Worm (Caenorhabditis elegans) whole organism, L4 larva: ENCODE results near the gene eea-1.

Source experiments
- F44E2.7 ChIP-seq: fragments of 200-800 bp; sonication (Bioruptor generic); IDR thresholded peaks from 2 replicates; pipeline ENCODE4 v2.1.2; 2022; ENCODE audit warnings: missing genetic modification characterization, missing compliant biosample characterization
- F49E8.2 ChIP-seq: sonication (generic microtip); optimal IDR thresholded peaks from 2 replicates; lab custom pipeline; 2016; ENCODE audit warnings: missing compliant biosample characterization, mild to moderate bottlenecking, missing genetic modification characterization, borderline replicate concordance
- R02D3.7 ChIP-seq: fragments of 150-350 bp; sonication (generic microtip); optimal IDR thresholded peaks from 3 replicates; lab custom pipeline; 2014; ENCODE audit warnings: missing biosample characterization, missing genetic modification characterization
- T20F7.1 ChIP-seq: fragments of 200-800 bp; sonication (Bioruptor generic); optimal IDR thresholded peaks from 2 replicates; lab custom pipeline; 2018; ENCODE audit warnings: mild to moderate bottlenecking, missing genetic modification characterization, missing compliant biosample characterization
- Y5F2A.4 ChIP-seq: fragments of 200-800 bp; sonication (Bioruptor generic); optimal IDR thresholded peaks from 2 replicates; lab custom pipeline; 2018; ENCODE audit warnings: mild to moderate bottlenecking, missing genetic modification characterization, missing compliant biosample characterization
- ZK546.5 ChIP-seq, 2 experiments: sonication (generic microtip); optimal IDR thresholded peaks; 2 replicates each; lab custom pipeline; 2017; ENCODE audit warnings: missing biosample characterization in 2 of 2, missing genetic modification characterization in 2 of 2
- arid-1 ChIP-seq: fragments of 200-800 bp; sonication (Bioruptor generic); conservative IDR thresholded peaks from 2 replicates; pipeline ENCODE4 v1.3.6; 2022; ENCODE audit warnings: missing genetic modification reagents, missing genetic modification characterization, missing compliant biosample characterization
- ceh-20 ChIP-seq: fragments of 200-800 bp; sonication (Bioruptor generic); IDR thresholded peaks from 2 replicates; pipeline ENCODE4 v1.3.6; 2022; ENCODE audit warnings: missing genetic modification reagents, missing genetic modification characterization, missing compliant biosample characterization
- ceh-28 ChIP-seq: fragments of 150-350 bp; optimal IDR thresholded peaks from 2 replicates; lab custom pipeline; 2014; ENCODE audit warnings: missing biosample characterization, missing genetic modification reagents, missing genetic modification characterization
- ceh-32 ChIP-seq: sonication (generic microtip); optimal IDR thresholded peaks from 2 replicates; lab custom pipeline; 2016; ENCODE audit warnings: mild to moderate bottlenecking, missing genetic modification characterization, missing compliant biosample characterization; ENCODE audit not compliant: poor library complexity
- ceh-44 ChIP-seq: fragments of 200-800 bp; sonication (Bioruptor generic); IDR thresholded peaks from 2 replicates; pipeline ENCODE4 v1.3.6; 2022; ENCODE audit warnings: missing genetic modification reagents, missing genetic modification characterization, missing compliant biosample characterization
- ces-1 ChIP-seq: fragments of 150-350 bp; sonication (generic microtip); optimal IDR thresholded peaks from 4 replicates; lab custom pipeline; 2014; ENCODE audit warnings: missing biosample characterization, missing genetic modification reagents, missing genetic modification characterization
- daf-16 ChIP-seq, 3 experiments: sonication (generic microtip); optimal IDR thresholded peaks; 2 replicates each; lab custom pipeline; 2016 to 2017; ENCODE audit warnings: missing genetic modification characterization in 3 of 3, missing genetic modification reagents in 3 of 3, mild to moderate bottlenecking in 2 of 3, missing compliant biosample characterization in 2 of 3, missing biosample characterization in 1 of 3, moderate library complexity in 1 of 3
- daf-19 ChIP-seq: fragments of 200-800 bp; sonication (Bioruptor generic); conservative IDR thresholded peaks from 2 replicates; pipeline ENCODE4 v1.3.6; 2022; ENCODE audit warnings: missing genetic modification characterization, missing compliant biosample characterization
- daf-8 ChIP-seq: fragments of 200-800 bp; sonication (Bioruptor generic); IDR thresholded peaks from 2 replicates; pipeline ENCODE4 v1.3.6; 2022; ENCODE audit warnings: missing genetic modification characterization, missing compliant biosample characterization
- dmd-6 ChIP-seq: fragments of 200-800 bp; sonication (Bioruptor generic); IDR thresholded peaks from 2 replicates; pipeline ENCODE4 v1.3.6; 2022; ENCODE audit warnings: missing genetic modification reagents, missing genetic modification characterization, missing compliant biosample characterization
- dmd-8 ChIP-seq: fragments of 200-800 bp; sonication (Bioruptor generic); IDR thresholded peaks from 2 replicates; pipeline ENCODE4 v1.3.6; 2022; ENCODE audit warnings: missing genetic modification characterization, missing compliant biosample characterization
- dmd-9 ChIP-seq: fragments of 200-800 bp; sonication (Bioruptor generic); IDR thresholded peaks from 2 replicates; pipeline ENCODE4 v1.3.6; 2022; ENCODE audit warnings: missing genetic modification reagents, missing genetic modification characterization, missing compliant biosample characterization
- dpl-1 ChIP-seq: fragments of 150-350 bp; optimal IDR thresholded peaks from 2 replicates; lab custom pipeline; 2014; ENCODE audit warnings: missing biosample characterization, missing genetic modification reagents, missing genetic modification characterization
- duxl-1 ChIP-seq: sonication (generic microtip); optimal IDR thresholded peaks from 2 replicates; lab custom pipeline; 2016; ENCODE audit warnings: mild to moderate bottlenecking, missing genetic modification characterization, moderate library complexity, missing compliant biosample characterization; ENCODE audit not compliant: poor library complexity
- egl-43 ChIP-seq: fragments of 200-800 bp; sonication (Bioruptor generic); IDR thresholded peaks from 2 replicates; pipeline ENCODE4 v1.3.6; 2022; ENCODE audit warnings: missing genetic modification reagents, missing genetic modification characterization, missing compliant biosample characterization
- fkh-10 ChIP-seq: fragments of 150-350 bp; optimal IDR thresholded peaks from 2 replicates; lab custom pipeline; 2014; ENCODE audit warnings: missing biosample characterization, missing genetic modification reagents, missing genetic modification characterization
- fos-1 ChIP-seq: fragments of 150-350 bp; optimal IDR thresholded peaks from 2 replicates; lab custom pipeline; 2014; ENCODE audit warnings: missing biosample characterization, missing genetic modification characterization
- gei-8 ChIP-seq: fragments of 200-800 bp; sonication (Bioruptor generic); optimal IDR thresholded peaks from 2 replicates; lab custom pipeline; 2018; ENCODE audit warnings: mild to moderate bottlenecking, missing genetic modification characterization, missing compliant biosample characterization
- hlh-11 ChIP-seq: fragments of 200-800 bp; sonication (Bioruptor generic); optimal IDR thresholded peaks from 2 replicates; lab custom pipeline; 2018; ENCODE audit warnings: mild to moderate bottlenecking, missing genetic modification characterization, missing compliant biosample characterization
- hmg-1.1 ChIP-seq: fragments of 200-800 bp; sonication (Bioruptor generic); IDR thresholded peaks from 2 replicates; pipeline ENCODE4 v1.3.6; 2022; ENCODE audit warnings: missing genetic modification reagents, missing genetic modification characterization, missing compliant biosample characterization
- jun-1 ChIP-seq: fragments of 150-350 bp; optimal IDR thresholded peaks from 2 replicates; lab custom pipeline; 2014; ENCODE audit warnings: missing biosample characterization, missing genetic modification reagents, missing genetic modification characterization
- lin-1 ChIP-seq: fragments of 200-800 bp; sonication (Bioruptor generic); IDR thresholded peaks from 2 replicates; pipeline ENCODE4 v1.3.6; 2022; ENCODE audit warnings: missing genetic modification reagents, missing genetic modification characterization, missing compliant biosample characterization
- lin-13 ChIP-seq: fragments of 150-350 bp; optimal IDR thresholded peaks from 2 replicates; lab custom pipeline; 2014; ENCODE audit warnings: missing biosample characterization, missing genetic modification reagents, missing genetic modification characterization
- lin-15B ChIP-seq: fragments of 150-350 bp; sonication (generic microtip); optimal IDR thresholded peaks from 3 replicates; lab custom pipeline; 2014; ENCODE audit warnings: missing biosample characterization, missing genetic modification characterization
- lin-39 ChIP-seq: fragments of 150-350 bp; optimal IDR thresholded peaks from 2 replicates; lab custom pipeline; 2014; ENCODE audit warnings: missing biosample characterization, missing genetic modification reagents, missing genetic modification characterization
- lir-3 ChIP-seq: sonication (generic microtip); optimal IDR thresholded peaks from 2 replicates; lab custom pipeline; 2016; ENCODE audit warnings: mild to moderate bottlenecking, missing genetic modification characterization, missing compliant biosample characterization
- madf-9 ChIP-seq: fragments of 200-800 bp; sonication (Bioruptor generic); conservative IDR thresholded peaks from 2 replicates; pipeline ENCODE4 v1.3.6; 2022; ENCODE audit warnings: missing genetic modification reagents, missing genetic modification characterization, missing compliant biosample characterization
- mxl-3 ChIP-seq: fragments of 200-800 bp; sonication (Bioruptor generic); optimal IDR thresholded peaks from 2 replicates; lab custom pipeline; 2018; ENCODE audit warnings: mild to moderate bottlenecking, missing genetic modification characterization, missing compliant biosample characterization
- nhr-102 ChIP-seq: sonication (generic microtip); optimal IDR thresholded peaks from 2 replicates; lab custom pipeline; 2016; ENCODE audit warnings: mild to moderate bottlenecking, missing genetic modification characterization, moderate library complexity, missing compliant biosample characterization
- nhr-11 ChIP-seq: fragments of 150-350 bp; optimal IDR thresholded peaks from 2 replicates; lab custom pipeline; 2014; ENCODE audit warnings: missing biosample characterization, missing genetic modification characterization
- nhr-237 ChIP-seq: sonication (generic microtip); optimal IDR thresholded peaks from 2 replicates; lab custom pipeline; 2017; ENCODE audit warnings: missing biosample characterization, missing genetic modification characterization
- nhr-77 ChIP-seq: fragments of 150-350 bp; optimal IDR thresholded peaks from 2 replicates; lab custom pipeline; 2014; ENCODE audit warnings: missing biosample characterization, missing genetic modification characterization
- pha-4 ChIP-seq, 2 experiments: fragments of 150-350 bp in 1 of 2; fragments of 200-800 bp in 1 of 2; sonication (Bioruptor generic) in 1 of 2; IDR thresholded peaks in 1 of 2; optimal IDR thresholded peaks in 1 of 2; 2 replicates each; pipeline versions ENCODE4 v1.3.6 to Lab custom; 2014 to 2022; ENCODE audit warnings: missing genetic modification characterization in 2 of 2, missing genetic modification reagents in 2 of 2, missing biosample characterization in 1 of 2, missing compliant biosample characterization in 1 of 2
- pqm-1 ChIP-seq: sonication (generic microtip); optimal IDR thresholded peaks from 2 replicates; lab custom pipeline; 2017; ENCODE audit warnings: missing biosample characterization, missing genetic modification characterization
- sdz-12 ChIP-seq: fragments of 200-800 bp; sonication (Bioruptor generic); optimal IDR thresholded peaks from 2 replicates; lab custom pipeline; 2018; ENCODE audit warnings: mild to moderate bottlenecking, missing genetic modification characterization, missing compliant biosample characterization
- snpc-1.2 ChIP-seq: fragments of 200-800 bp; sonication (Bioruptor generic); IDR thresholded peaks from 2 replicates; pipeline ENCODE4 v1.3.6; 2022; ENCODE audit warnings: missing genetic modification reagents, missing genetic modification characterization, missing compliant biosample characterization
- snpc-4 ChIP-seq: fragments of 150-350 bp; optimal IDR thresholded peaks from 2 replicates; lab custom pipeline; 2014; ENCODE audit warnings: missing biosample characterization, missing genetic modification characterization
- tra-1 ChIP-seq: fragments of 200-800 bp; sonication (Bioruptor generic); IDR thresholded peaks from 2 replicates; pipeline ENCODE4 v1.3.6; 2022; ENCODE audit warnings: missing genetic modification reagents, missing genetic modification characterization, missing compliant biosample characterization
- unc-39 ChIP-seq: sonication (generic microtip); optimal IDR thresholded peaks from 2 replicates; lab custom pipeline; 2017; ENCODE audit warnings: missing biosample characterization, missing genetic modification characterization
- zip-2 ChIP-seq: fragments of 150-350 bp; optimal IDR thresholded peaks from 2 replicates; lab custom pipeline; 2014; ENCODE audit warnings: missing biosample characterization, missing genetic modification characterization
- ztf-7 ChIP-seq: fragments of 150-350 bp; optimal IDR thresholded peaks from 2 replicates; lab custom pipeline; 2014; ENCODE audit warnings: missing biosample characterization, missing genetic modification characterization

eea-1 gene

ce11 chrV:13472062-13472461 is 25.1 kb downstream of the eea-1 start:
- TF ChIP-seq snpc-1.2 (GFP tag; lab: Robert Waterston, UW) (no peak), hlh-11 (tag; lab: Kevin White, UChicago) (no peak), daf-16 (GFP tag; optimal IDR thresholded peaks at IDR 0.05; lab: Kevin White, UChicago) (peak in 1 of 2 experiments; percentile 59), daf-16 (tag; optimal IDR thresholded peaks at IDR 0.05; lab: Kevin White, UChicago) (no peak), daf-8 (GFP tag; lab: Robert Waterston, UW) (no peak), mxl-3 (GFP tag; lab: Kevin White, UChicago) (no peak), sdz-12 (no peak), nhr-11 (tag; lab: Kevin White, UChicago) (peak; percentile 14)

- TF ChIP-seq ces-1 (GFP tag; lab: Kevin White, UChicago): no peak
- TF ChIP-seq nhr-102 (tag; lab: Kevin White, UChicago): peak; percentile 48
- peak; percentile 65 for TF ChIP-seq ztf-7 (tag; lab: Kevin White, UChicago)
- TF ChIP-seq ceh-20 (GFP tag; lab: Robert Waterston, UW): peak; percentile 83
- TF ChIP-seq fkh-10 (GFP tag; lab: Kevin White, UChicago): no peak
- peak; percentile 78 for TF ChIP-seq T20F7.1
- TF ChIP-seq snpc-4 (tag; lab: Kevin White, UChicago): no peak
- peak; percentile 66 for TF ChIP-seq lin-13 (GFP tag; lab: Kevin White, UChicago)
- TF ChIP-seq F44E2.7 (GFP tag; lab: Robert Waterston, UW): no peak
- TF ChIP-seq ceh-32: no peak
- TF ChIP-seq ZK546.5 (tag; optimal IDR thresholded peaks at IDR 0.05; lab: Kevin White, UChicago): no peak
- TF ChIP-seq lin-15B: no peak
- TF ChIP-seq arid-1: peak; percentile 60; the same call in 1 of the 2 replicates
- TF ChIP-seq lin-1 (GFP tag; lab: Robert Waterston, UW): no peak
- TF ChIP-seq dmd-9: peak; percentile 98
- peak; percentile 93 for TF ChIP-seq dmd-6 (GFP tag; lab: Robert Waterston, UW)
- peak; percentile 36; the same call in 1 of the 2 replicates for TF ChIP-seq pha-4 (GFP tag; IDR thresholded peaks at IDR 0.05; lab: Robert Waterston, UW)
- no peak for TF ChIP-seq pha-4 (tag; optimal IDR thresholded peaks at IDR 0.05; lab: Kevin White, UChicago)
- peak; percentile 93 for TF ChIP-seq madf-9 (GFP tag; lab: Robert Waterston, UW)
- TF ChIP-seq fos-1 (tag; lab: Kevin White, UChicago): no peak
- TF ChIP-seq lin-39 (tag; lab: Kevin White, UChicago): no peak
- peak; percentile 50; the same call in 1 of the 2 replicates for TF ChIP-seq hmg-1.1 (GFP tag; lab: Robert Waterston, UW)
- TF ChIP-seq F49E8.2 (tag; lab: Kevin White, UChicago): peak; percentile 79
- TF ChIP-seq unc-39: no peak
- peak; percentile 58 for TF ChIP-seq nhr-77 (tag; lab: Kevin White, UChicago)
- TF ChIP-seq zip-2: peak; percentile 11
- TF ChIP-seq pqm-1 (tag; lab: Kevin White, UChicago): no peak
- no peak for TF ChIP-seq R02D3.7 (tag; lab: Kevin White, UChicago)
- peak; percentile 54 for TF ChIP-seq nhr-11 (tag; lab: Kevin White, UChicago)
- TF ChIP-seq nhr-237 (tag; lab: Kevin White, UChicago): no peak
- peak; percentile 43 to 86 for TF ChIP-seq daf-16 (GFP tag; optimal IDR thresholded peaks at IDR 0.05; lab: Kevin White, UChicago)
- peak; percentile 29 for TF ChIP-seq daf-16 (tag; optimal IDR thresholded peaks at IDR 0.05; lab: Kevin White, UChicago)
- TF ChIP-seq daf-19: 0 out of 2 replicates have a peak, but pooled peaks have one; percentile 33
- no peak for TF ChIP-seq Y5F2A.4 (GFP tag; lab: Kevin White, UChicago)
- peak; percentile 63; the same call in 1 of the 2 replicates for TF ChIP-seq ceh-44 (GFP tag; lab: Robert Waterston, UW)
- TF ChIP-seq jun-1 (tag; lab: Kevin White, UChicago): no peak
- no peak for TF ChIP-seq ceh-28 (tag; lab: Kevin White, UChicago)
- TF ChIP-seq lir-3 (tag; lab: Kevin White, UChicago): peak; percentile 1
- TF ChIP-seq gei-8 (GFP tag; lab: Kevin White, UChicago): peak; percentile 45
- 0 out of 2 replicates have a peak, but pooled peaks have one; percentile 12 for TF ChIP-seq dmd-8 (GFP tag; lab: Robert Waterston, UW)
- TF ChIP-seq duxl-1 (tag; lab: Kevin White, UChicago): peak; percentile 88
- TF ChIP-seq tra-1 (GFP tag; lab: Robert Waterston, UW): peak; percentile 79; the same call in 1 of the 2 replicates
- peak; percentile 77 for TF ChIP-seq dpl-1 (GFP tag; lab: Kevin White, UChicago)
- TF ChIP-seq egl-43: no peak
Measured at ce11 chrV:13468190-13468765, 28.9 kb downstream of the eea-1 start, which contains the start of the genes F25H9.6 and F25H9.7. Gene F25H9.6, minus strand, starts transcription at chrV:13468361. Gene F25H9.7, plus strand, starts transcription at chrV:13468376.
